Fruit fly (Drosophila melanogaster): ENCODE results near the gene AdoR.

The AdoR gene

dm6 chr3R:30114286-30114803 lies 35.1 kb downstream of the AdoR start:
- no peak for TF ChIP-seq noc (tag; optimal IDR thresholded peaks at IDR 0.05)

- TF ChIP-seq noc (tag; optimal IDR thresholded peaks at IDR 0.05): no peak
These were observed 38.4 kb downstream of the AdoR start for dm6 chr3R:30110959-30111358.

- no peak for TF ChIP-seq noc (tag; optimal IDR thresholded peaks at IDR 0.05)
These were observed 40.0 kb downstream of the AdoR start for dm6 chr3R:30109380-30109779.

dm6 chr3R:30108639-30109038 lies 40.8 kb downstream of the AdoR start:
- TF ChIP-seq noc (tag; optimal IDR thresholded peaks at IDR 0.05): no peak

- TF ChIP-seq noc (tag; optimal IDR thresholded peaks at IDR 0.05): no peak
These were observed 41.7 kb downstream of the AdoR start for dm6 chr3R:30107718-30108117.

dm6 chr3R:30106562-30106961 lies 42.8 kb downstream of the AdoR start:
- peak; percentile 18 for TF ChIP-seq noc (tag; optimal IDR thresholded peaks at IDR 0.05)

dm6 chr3R:30105808-30106207 lies 43.6 kb downstream of the AdoR start:
- no peak for TF ChIP-seq noc (tag; optimal IDR thresholded peaks at IDR 0.05)

dm6 chr3R:30104912-30105510 lies 44.4 kb downstream of the AdoR start:
- no peak for TF ChIP-seq noc (tag; optimal IDR thresholded peaks at IDR 0.05)

dm6 chr3R:30102806-30103619 lies 46.4 kb downstream of the AdoR start:
- TF ChIP-seq noc (tag; optimal IDR thresholded peaks at IDR 0.05): peak; percentile 84

dm6 chr3R:30101389-30101935 lies 47.9 kb downstream of the AdoR start:
- TF ChIP-seq noc (tag; optimal IDR thresholded peaks at IDR 0.05): no peak

dm6 chr3R:30100976-30101332 lies 48.5 kb downstream of the AdoR start:
- TF ChIP-seq noc (tag; optimal IDR thresholded peaks at IDR 0.05): no peak

dm6 chr3R:30100325-30100975 lies 49.0 kb downstream of the AdoR start:
- no peak for TF ChIP-seq noc (tag; optimal IDR thresholded peaks at IDR 0.05)

- peak; percentile 10 for TF ChIP-seq noc (tag; optimal IDR thresholded peaks at IDR 0.05)
These were observed 50.0 kb downstream of the AdoR start for dm6 chr3R:30099341-30099871.

dm6 chr3R:30098229-30098628 lies 51.2 kb downstream of the AdoR start:
- TF ChIP-seq noc (tag; optimal IDR thresholded peaks at IDR 0.05): no peak

dm6 chr3R:30095855-30096254 lies 53.6 kb downstream of the AdoR start:
- TF ChIP-seq noc (tag; optimal IDR thresholded peaks at IDR 0.05): peak; percentile 79

dm6 chr3R:30095381-30095780 lies 54.0 kb downstream of the AdoR start:
- no peak for TF ChIP-seq noc (tag; optimal IDR thresholded peaks at IDR 0.05)

Measured in whole organism, larva.